Worm (Caenorhabditis elegans) whole organism, L2 larva: ENCODE measurements around the gene T07C4.3.

ENCODE experiments used
- C34F6.9 ChIP-seq: fragments of 150-350 bp; optimal IDR thresholded peaks from 2 replicates; lab custom pipeline; 2014; ENCODE audit warnings: missing biosample characterization, missing genetic modification characterization
- F13H6.1 ChIP-seq: sonication (generic microtip); optimal IDR thresholded peaks from 2 replicates; lab custom pipeline; 2016; ENCODE audit warnings: missing genetic modification characterization, missing compliant biosample characterization
- R02D3.7 ChIP-seq: fragments of 150-350 bp; optimal IDR thresholded peaks from 2 replicates; lab custom pipeline; 2014; ENCODE audit warnings: missing biosample characterization, missing genetic modification characterization
- Y55F3AM.14 ChIP-seq: fragments of 200-800 bp; sonication (Bioruptor generic); optimal IDR thresholded peaks from 2 replicates; lab custom pipeline; 2018; ENCODE audit warnings: mild to moderate bottlenecking, missing genetic modification characterization, missing compliant biosample characterization
- ZK546.5 ChIP-seq: sonication (generic microtip); optimal IDR thresholded peaks from 2 replicates; lab custom pipeline; 2017; ENCODE audit warnings: missing biosample characterization, missing genetic modification characterization
- alr-1 ChIP-seq: fragments of 150-350 bp; optimal IDR thresholded peaks from 2 replicates; lab custom pipeline; 2014; ENCODE audit warnings: missing biosample characterization, missing genetic modification characterization
- aly-2 ChIP-seq: fragments of 150-350 bp; optimal IDR thresholded peaks from 2 replicates; lab custom pipeline; 2014; ENCODE audit warnings: missing biosample characterization, missing genetic modification characterization
- ama-1 ChIP-seq: fragments of 150-350 bp; optimal IDR thresholded peaks from 2 replicates; lab custom pipeline; 2018; ENCODE audit warnings: inconsistent platforms
- ceh-16 ChIP-seq: fragments of 150-350 bp; optimal IDR thresholded peaks from 2 replicates; lab custom pipeline; 2014; ENCODE audit warnings: missing biosample characterization, missing genetic modification characterization
- ceh-82 ChIP-seq: fragments of 150-350 bp; optimal IDR thresholded peaks from 2 replicates; lab custom pipeline; 2014; ENCODE audit warnings: missing biosample characterization, missing genetic modification characterization
- crh-2 ChIP-seq: sonication (generic microtip); optimal IDR thresholded peaks from 2 replicates; lab custom pipeline; 2017; ENCODE audit warnings: missing biosample characterization, missing genetic modification characterization
- elt-3 ChIP-seq: sonication (generic microtip); optimal IDR thresholded peaks from 2 replicates; lab custom pipeline; 2017; ENCODE audit warnings: missing biosample characterization, missing genetic modification characterization
- fos-1 ChIP-seq: fragments of 150-350 bp; optimal IDR thresholded peaks from 2 replicates; lab custom pipeline; 2014; ENCODE audit warnings: missing biosample characterization, missing genetic modification characterization
- lin-11 ChIP-seq: fragments of 150-350 bp; sonication (generic microtip); optimal IDR thresholded peaks from 2 replicates; lab custom pipeline; 2014; ENCODE audit warnings: missing biosample characterization, missing genetic modification characterization, inconsistent platforms, mixed read lengths
- lin-39 ChIP-seq: fragments of 150-350 bp; optimal IDR thresholded peaks from 2 replicates; lab custom pipeline; 2014; ENCODE audit warnings: missing biosample characterization, missing genetic modification reagents, missing genetic modification characterization
- lsy-2 ChIP-seq, 2 experiments: fragments of 150-350 bp in 1 of 2; sonication (generic microtip) in 1 of 2; optimal IDR thresholded peaks; 2 replicates each; lab custom pipeline; 2014 to 2017; ENCODE audit warnings: missing biosample characterization in 2 of 2, missing genetic modification characterization in 2 of 2
- mbf-1 ChIP-seq: sonication (generic microtip); optimal IDR thresholded peaks from 2 replicates; lab custom pipeline; 2017; ENCODE audit warnings: missing biosample characterization, missing genetic modification characterization
- nhr-11 ChIP-seq: fragments of 150-350 bp; optimal IDR thresholded peaks from 2 replicates; lab custom pipeline; 2014; ENCODE audit warnings: missing biosample characterization, missing genetic modification characterization
- nhr-12 ChIP-seq: fragments of 150-350 bp; optimal IDR thresholded peaks from 2 replicates; lab custom pipeline; 2014; ENCODE audit warnings: missing biosample characterization, missing genetic modification characterization
- nhr-129 ChIP-seq: fragments of 150-350 bp; optimal IDR thresholded peaks from 2 replicates; lab custom pipeline; 2014; ENCODE audit warnings: missing biosample characterization, missing genetic modification characterization
- nhr-23 ChIP-seq: fragments of 150-350 bp; optimal IDR thresholded peaks from 2 replicates; lab custom pipeline; 2014; ENCODE audit warnings: missing biosample characterization, missing genetic modification reagents, missing genetic modification characterization
- nhr-237 ChIP-seq: fragments of 150-350 bp; optimal IDR thresholded peaks from 2 replicates; lab custom pipeline; 2014; ENCODE audit warnings: missing biosample characterization, missing genetic modification characterization
- nhr-25 ChIP-seq: fragments of 150-350 bp; sonication (generic microtip); optimal IDR thresholded peaks from 3 replicates; lab custom pipeline; 2014; ENCODE audit warnings: missing biosample characterization, missing genetic modification characterization
- nhr-6 ChIP-seq: fragments of 150-350 bp; optimal IDR thresholded peaks from 2 replicates; lab custom pipeline; 2014; ENCODE audit warnings: missing biosample characterization, missing genetic modification characterization
- peb-1 ChIP-seq: fragments of 150-350 bp; optimal IDR thresholded peaks from 2 replicates; lab custom pipeline; 2014; ENCODE audit warnings: missing biosample characterization, missing genetic modification characterization
- sem-4 ChIP-seq: fragments of 150-350 bp; optimal IDR thresholded peaks from 2 replicates; lab custom pipeline; 2014; ENCODE audit warnings: missing biosample characterization, missing genetic modification reagents, missing genetic modification characterization
- skn-1 ChIP-seq: sonication (generic microtip); optimal IDR thresholded peaks from 2 replicates; lab custom pipeline; 2017; ENCODE audit warnings: missing biosample characterization, missing genetic modification characterization
- sma-3 ChIP-seq: sonication (generic microtip); optimal IDR thresholded peaks from 2 replicates; lab custom pipeline; 2016; ENCODE audit warnings: missing genetic modification reagents, missing genetic modification characterization, missing compliant biosample characterization
- sma-9 ChIP-seq, 2 experiments: fragments of 150-350 bp in 1 of 2; sonication (generic microtip) in 1 of 2; optimal IDR thresholded peaks; 2 replicates each; lab custom pipeline; 2014 to 2016; ENCODE audit warnings: missing genetic modification characterization in 2 of 2, mild to moderate bottlenecking in 1 of 2, missing biosample characterization in 1 of 2, missing compliant biosample characterization in 1 of 2, missing genetic modification reagents in 1 of 2, moderate library complexity in 1 of 2
- snpc-4 ChIP-seq: fragments of 150-350 bp; optimal IDR thresholded peaks from 2 replicates; lab custom pipeline; 2014; ENCODE audit warnings: missing biosample characterization, missing genetic modification characterization
- unc-39 ChIP-seq: fragments of 150-350 bp; optimal IDR thresholded peaks from 2 replicates; lab custom pipeline; 2014; ENCODE audit warnings: missing biosample characterization, missing genetic modification characterization
- unc-55 ChIP-seq: fragments of 150-350 bp; sonication (generic microtip); optimal IDR thresholded peaks from 3 replicates; lab custom pipeline; 2014; ENCODE audit warnings: missing biosample characterization, missing genetic modification reagents, missing genetic modification characterization
- unc-62 ChIP-seq: fragments of 150-350 bp; optimal IDR thresholded peaks from 2 replicates; lab custom pipeline; 2014; ENCODE audit warnings: missing biosample characterization, missing genetic modification reagents, missing genetic modification characterization
- zag-1 ChIP-seq: fragments of 150-350 bp; optimal IDR thresholded peaks from 2 replicates; lab custom pipeline; 2014; ENCODE audit warnings: missing biosample characterization, missing genetic modification characterization
- ztf-11 ChIP-seq: sonication (generic microtip); optimal IDR thresholded peaks from 2 replicates; lab custom pipeline; 2017; ENCODE audit warnings: missing biosample characterization, missing genetic modification characterization
- ztf-4 ChIP-seq: fragments of 150-350 bp; optimal IDR thresholded peaks from 2 replicates; lab custom pipeline; 2014; ENCODE audit warnings: missing biosample characterization, missing genetic modification characterization

Gene T07C4.3

ce11 chrIII:10367355-10367909 is 15.5 kb downstream of the T07C4.3 start:
- TF ChIP-seq unc-55 (GFP tag; lab: Kevin White, UChicago), result peak; percentile 44
- TF ChIP-seq sma-9 (GFP tag; optimal IDR thresholded peaks at IDR 0.05; lab: Kevin White, UChicago), result no peak
- no peak for TF ChIP-seq sma-9 (tag; optimal IDR thresholded peaks at IDR 0.05; lab: Kevin White, UChicago)
- peak; percentile 10 for TF ChIP-seq zag-1 (tag; lab: Kevin White, UChicago)
- TF ChIP-seq nhr-129 (tag; lab: Kevin White, UChicago), result peak; percentile 18
- peak in 1 of 2 experiments; percentile 24 for TF ChIP-seq lsy-2 (tag; optimal IDR thresholded peaks at IDR 0.05; lab: Kevin White, UChicago)
- TF ChIP-seq snpc-4 (tag; lab: Kevin White, UChicago), result no peak
- peak; percentile 45 for TF ChIP-seq C34F6.9 (tag; lab: Kevin White, UChicago)

ce11 chrIII:10373845-10374244 is 21.9 kb downstream of the T07C4.3 start:
- no peak for TF ChIP-seq unc-55 (GFP tag; lab: Kevin White, UChicago)
- no peak for TF ChIP-seq alr-1 (tag; lab: Kevin White, UChicago)
- no peak for TF ChIP-seq ztf-11 (tag; lab: Kevin White, UChicago)
- TF ChIP-seq ztf-4, result no peak
- TF ChIP-seq lin-11 (tag; lab: Kevin White, UChicago), result no peak
- no peak for TF ChIP-seq sma-9 (GFP tag; optimal IDR thresholded peaks at IDR 0.05; lab: Kevin White, UChicago)
- TF ChIP-seq sma-9 (tag; optimal IDR thresholded peaks at IDR 0.05; lab: Kevin White, UChicago), result no peak
- no peak for TF ChIP-seq elt-3 (tag; lab: Kevin White, UChicago)
- no peak for TF ChIP-seq unc-62 (GFP tag; lab: Kevin White, UChicago)
- no peak for TF ChIP-seq skn-1
- TF ChIP-seq nhr-11 (tag; lab: Kevin White, UChicago), result no peak

ce11 chrIII:10376041-10376440 is 24.1 kb downstream of the T07C4.3 start:
- TF ChIP-seq nhr-237 (tag; lab: Kevin White, UChicago) (no peak), fos-1 (peak; percentile 85), elt-3 (tag; lab: Kevin White, UChicago) (no peak), crh-2 (tag; lab: Kevin White, UChicago) (peak; percentile 19)

DNA sequence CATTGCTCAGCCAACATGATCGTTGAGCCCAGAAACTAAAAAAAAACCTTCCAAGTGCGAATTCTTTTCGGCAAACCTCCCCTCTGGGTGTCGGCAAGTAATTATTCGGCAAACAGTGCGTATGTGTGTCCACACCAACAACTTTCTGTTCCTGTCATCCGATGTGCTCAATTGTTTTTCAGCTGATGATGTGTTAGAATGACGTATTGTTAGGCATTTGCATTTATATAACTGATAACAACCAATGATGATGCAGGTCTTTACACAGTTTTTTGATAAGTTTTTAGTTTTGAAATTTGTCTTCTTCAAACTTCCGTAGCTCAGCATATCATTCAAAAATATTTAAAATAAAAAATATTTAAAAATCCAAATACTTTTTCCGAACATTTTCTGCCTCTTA is 26.9 kb downstream of the T07C4.3 start:
- TF ChIP-seq sem-4 (no peak), skn-1 (no peak), Y55F3AM.14 (GFP tag; lab: Kevin White, UChicago) (no peak), aly-2 (no peak), lsy-2 (tag; optimal IDR thresholded peaks at IDR 0.05; lab: Kevin White, UChicago) (no peak), sma-9 (GFP tag; optimal IDR thresholded peaks at IDR 0.05; lab: Kevin White, UChicago) (peak; percentile 1), sma-9 (tag; optimal IDR thresholded peaks at IDR 0.05; lab: Kevin White, UChicago) (no peak), ceh-82 (no peak), nhr-6 (no peak), fos-1 (peak; percentile 72), ama-1 (no peak), nhr-25 (tag; lab: Kevin White, UChicago) (no peak), mbf-1 (tag; lab: Kevin White, UChicago) (no peak), peb-1 (tag; lab: Kevin White, UChicago) (no peak), nhr-23 (tag; lab: Kevin White, UChicago) (no peak)

DNA sequence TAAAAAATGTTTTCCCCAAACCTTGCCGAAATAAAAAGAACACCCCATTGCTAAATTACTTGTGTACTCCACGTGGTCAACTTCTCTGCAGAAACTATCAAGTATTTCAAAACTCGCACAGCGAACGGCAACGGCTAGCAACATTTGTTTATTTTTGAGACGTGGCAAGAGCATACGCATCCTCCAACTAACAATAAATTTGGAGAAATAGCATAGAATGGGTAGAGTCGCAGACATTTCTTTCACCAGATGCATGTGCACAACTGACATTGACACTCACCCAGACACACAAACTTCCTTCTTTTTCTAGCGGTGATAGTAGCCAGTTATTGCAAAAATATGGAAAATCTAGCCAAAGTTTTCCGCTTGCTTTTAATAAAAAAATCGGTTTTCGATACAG is 27.7 kb downstream of the T07C4.3 start:
- TF ChIP-seq F13H6.1 (tag; lab: Kevin White, UChicago), result peak; percentile 16
- no peak for TF ChIP-seq nhr-237 (tag; lab: Kevin White, UChicago)
- TF ChIP-seq ceh-16, result no peak
- TF ChIP-seq nhr-23 (tag; lab: Kevin White, UChicago), result no peak
- no peak for TF ChIP-seq nhr-11 (tag; lab: Kevin White, UChicago)
- TF ChIP-seq ama-1, result no peak
- peak; percentile 33 for TF ChIP-seq C34F6.9 (tag; lab: Kevin White, UChicago)
- TF ChIP-seq crh-2 (tag; lab: Kevin White, UChicago), result peak; percentile 82
- no peak for TF ChIP-seq Y55F3AM.14 (GFP tag; lab: Kevin White, UChicago)
- no peak for TF ChIP-seq nhr-129 (tag; lab: Kevin White, UChicago)
- TF ChIP-seq sem-4, result no peak
- no peak for TF ChIP-seq ztf-11 (tag; lab: Kevin White, UChicago)
- TF ChIP-seq mbf-1 (tag; lab: Kevin White, UChicago), result no peak
- TF ChIP-seq elt-3 (tag; lab: Kevin White, UChicago), result no peak
- TF ChIP-seq lin-11 (tag; lab: Kevin White, UChicago), result no peak
- peak in 1 of 2 experiments; percentile 23 for TF ChIP-seq lsy-2 (tag; optimal IDR thresholded peaks at IDR 0.05; lab: Kevin White, UChicago)
- TF ChIP-seq fos-1, result no peak

DNA sequence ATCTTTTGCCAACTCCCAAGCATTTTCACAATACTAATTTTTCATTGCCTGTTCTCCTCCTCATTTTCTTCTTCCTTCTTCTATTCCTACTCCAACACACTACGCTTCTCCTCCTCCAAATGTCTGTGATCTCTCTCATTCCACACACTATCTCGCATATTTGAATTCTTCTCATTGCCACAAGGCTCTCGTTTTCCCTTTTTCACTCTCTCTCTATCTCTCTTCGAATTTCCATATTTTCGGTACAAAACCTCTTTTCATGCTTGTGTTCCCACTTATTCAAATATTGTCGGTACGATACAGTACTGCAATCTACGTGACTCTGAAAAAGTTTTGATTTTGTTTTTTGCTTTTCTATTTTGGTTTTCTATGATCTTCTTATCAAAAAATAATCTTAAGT is 28.7 kb downstream of the T07C4.3 start:
- TF ChIP-seq sma-9 (GFP tag; optimal IDR thresholded peaks at IDR 0.05; lab: Kevin White, UChicago) (peak; percentile 12), sma-9 (tag; optimal IDR thresholded peaks at IDR 0.05; lab: Kevin White, UChicago) (no peak), lsy-2 (tag; optimal IDR thresholded peaks at IDR 0.05; lab: Kevin White, UChicago) (peak in 1 of 2 experiments; percentile 18), nhr-237 (tag; lab: Kevin White, UChicago) (no peak), ZK546.5 (tag; lab: Kevin White, UChicago) (no peak), skn-1 (no peak), unc-39 (tag; lab: Kevin White, UChicago) (no peak), sma-3 (no peak), nhr-129 (tag; lab: Kevin White, UChicago) (peak; percentile 6), lin-39 (tag; lab: Kevin White, UChicago) (no peak), crh-2 (tag; lab: Kevin White, UChicago) (peak; percentile 0), Y55F3AM.14 (GFP tag; lab: Kevin White, UChicago) (no peak), alr-1 (tag; lab: Kevin White, UChicago) (no peak), nhr-12 (tag; lab: Kevin White, UChicago) (no peak), C34F6.9 (tag; lab: Kevin White, UChicago) (peak; percentile 53), unc-55 (GFP tag; lab: Kevin White, UChicago) (peak; percentile 55), ama-1 (no peak), fos-1 (peak; percentile 32), aly-2 (no peak), R02D3.7 (tag; lab: Kevin White, UChicago) (no peak), lin-11 (tag; lab: Kevin White, UChicago) (no peak)
- TF ChIP-seq, all 48 proteins: peak for 7
